Worm (Caenorhabditis elegans): ENCODE measurements around the gene T28C6.5.

ce11 chrIV:8853301-8853700, 32.1 kb downstream of the T28C6.5 start:
- no peak for TF ChIP-seq ceh-19 (GFP tag; optimal IDR thresholded peaks at IDR 0.05)
- no peak for TF ChIP-seq dve-1 (tag; optimal IDR thresholded peaks at IDR 0.05)

Measured in whole organism, late embryonic.